Worm (Caenorhabditis elegans) whole organism, L4 larva: ENCODE measurements around the gene picc-1.
A peak's percentile ranks its signal among the peaks of the same experiment; 100 is the strongest.

ENCODE experiments used
- F10B5.3 ChIP-seq: sonication (generic microtip); optimal IDR thresholded peaks from 2 replicates; lab custom pipeline; 2016; ENCODE audit warnings: mild to moderate bottlenecking, missing genetic modification characterization, missing compliant biosample characterization
- F44E2.7 ChIP-seq: fragments of 200-800 bp; sonication (Bioruptor generic); IDR thresholded peaks from 2 replicates; pipeline ENCODE4 v2.1.2; 2022; ENCODE audit warnings: missing genetic modification characterization, missing compliant biosample characterization
- Y105C5A.15 ChIP-seq: fragments of 200-800 bp; sonication (Bioruptor generic); IDR thresholded peaks from 2 replicates; pipeline ENCODE4 v1.3.6; 2022; ENCODE audit warnings: missing genetic modification characterization, missing compliant biosample characterization
- Y48G9A.11 ChIP-seq: fragments of 200-800 bp; sonication (Bioruptor generic); IDR thresholded peaks from 2 replicates; pipeline ENCODE4 v1.3.6; 2022; ENCODE audit warnings: missing genetic modification reagents, missing genetic modification characterization, missing compliant biosample characterization
- Y5F2A.4 ChIP-seq: fragments of 200-800 bp; sonication (Bioruptor generic); optimal IDR thresholded peaks from 2 replicates; lab custom pipeline; 2018; ENCODE audit warnings: mild to moderate bottlenecking, missing genetic modification characterization, missing compliant biosample characterization
- aly-2 ChIP-seq: sonication (generic microtip); optimal IDR thresholded peaks from 2 replicates; lab custom pipeline; 2018; ENCODE audit warnings: missing biosample characterization, missing genetic modification characterization
- arid-1 ChIP-seq: fragments of 200-800 bp; sonication (Bioruptor generic); conservative IDR thresholded peaks from 2 replicates; pipeline ENCODE4 v1.3.6; 2022; ENCODE audit warnings: missing genetic modification reagents, missing genetic modification characterization, missing compliant biosample characterization
- ceh-28 ChIP-seq: fragments of 150-350 bp; optimal IDR thresholded peaks from 2 replicates; lab custom pipeline; 2014; ENCODE audit warnings: missing biosample characterization, missing genetic modification reagents, missing genetic modification characterization
- ceh-44 ChIP-seq: fragments of 200-800 bp; sonication (Bioruptor generic); IDR thresholded peaks from 2 replicates; pipeline ENCODE4 v1.3.6; 2022; ENCODE audit warnings: missing genetic modification reagents, missing genetic modification characterization, missing compliant biosample characterization
- ces-1 ChIP-seq: fragments of 150-350 bp; sonication (generic microtip); optimal IDR thresholded peaks from 4 replicates; lab custom pipeline; 2014; ENCODE audit warnings: missing biosample characterization, missing genetic modification reagents, missing genetic modification characterization
- daf-16 ChIP-seq, 3 experiments: sonication (generic microtip); optimal IDR thresholded peaks; 2 replicates each; lab custom pipeline; 2016 to 2017; ENCODE audit warnings: missing genetic modification characterization in 3 of 3, missing genetic modification reagents in 3 of 3, mild to moderate bottlenecking in 2 of 3, missing compliant biosample characterization in 2 of 3, missing biosample characterization in 1 of 3, moderate library complexity in 1 of 3
- daf-8 ChIP-seq: fragments of 200-800 bp; sonication (Bioruptor generic); IDR thresholded peaks from 2 replicates; pipeline ENCODE4 v1.3.6; 2022; ENCODE audit warnings: missing genetic modification characterization, missing compliant biosample characterization
- egl-27 ChIP-seq: sonication (generic microtip); optimal IDR thresholded peaks from 3 replicates; lab custom pipeline; 2017; ENCODE audit warnings: missing biosample characterization, missing genetic modification reagents, missing genetic modification characterization
- egl-43 ChIP-seq: fragments of 200-800 bp; sonication (Bioruptor generic); IDR thresholded peaks from 2 replicates; pipeline ENCODE4 v1.3.6; 2022; ENCODE audit warnings: missing genetic modification reagents, missing genetic modification characterization, missing compliant biosample characterization
- fkh-10 ChIP-seq: fragments of 150-350 bp; optimal IDR thresholded peaks from 2 replicates; lab custom pipeline; 2014; ENCODE audit warnings: missing biosample characterization, missing genetic modification reagents, missing genetic modification characterization
- fos-1 ChIP-seq: fragments of 150-350 bp; optimal IDR thresholded peaks from 2 replicates; lab custom pipeline; 2014; ENCODE audit warnings: missing biosample characterization, missing genetic modification characterization
- gei-8 ChIP-seq: fragments of 200-800 bp; sonication (Bioruptor generic); optimal IDR thresholded peaks from 2 replicates; lab custom pipeline; 2018; ENCODE audit warnings: mild to moderate bottlenecking, missing genetic modification characterization, missing compliant biosample characterization
- hif-1 ChIP-seq, 2 experiments: sonication (generic microtip); optimal IDR thresholded peaks; 2 replicates each; lab custom pipeline; 2016 to 2017; ENCODE audit warnings: missing compliant biosample characterization in 2 of 2, missing genetic modification characterization in 2 of 2, missing genetic modification reagents in 2 of 2, missing genotype in 2 of 2, mild to moderate bottlenecking in 1 of 2
- hlh-11 ChIP-seq: fragments of 200-800 bp; sonication (Bioruptor generic); optimal IDR thresholded peaks from 2 replicates; lab custom pipeline; 2018; ENCODE audit warnings: mild to moderate bottlenecking, missing genetic modification characterization, missing compliant biosample characterization
- lin-38 ChIP-seq: fragments of 200-800 bp; sonication (Bioruptor generic); IDR thresholded peaks from 2 replicates; pipeline ENCODE4 v1.3.6; 2022; ENCODE audit warnings: missing genetic modification reagents, missing genetic modification characterization, missing compliant biosample characterization
- lir-3 ChIP-seq: sonication (generic microtip); optimal IDR thresholded peaks from 2 replicates; lab custom pipeline; 2016; ENCODE audit warnings: mild to moderate bottlenecking, missing genetic modification characterization, missing compliant biosample characterization
- mxl-3 ChIP-seq: fragments of 200-800 bp; sonication (Bioruptor generic); optimal IDR thresholded peaks from 2 replicates; lab custom pipeline; 2018; ENCODE audit warnings: mild to moderate bottlenecking, missing genetic modification characterization, missing compliant biosample characterization
- nhr-102 ChIP-seq: sonication (generic microtip); optimal IDR thresholded peaks from 2 replicates; lab custom pipeline; 2016; ENCODE audit warnings: mild to moderate bottlenecking, missing genetic modification characterization, moderate library complexity, missing compliant biosample characterization
- nhr-42 ChIP-seq: fragments of 200-800 bp; sonication (Bioruptor generic); IDR thresholded peaks from 2 replicates; pipeline ENCODE4 v1.3.6; 2022; ENCODE audit warnings: missing genetic modification characterization, missing compliant biosample characterization
- nhr-48 ChIP-seq: sonication (generic microtip); optimal IDR thresholded peaks from 2 replicates; lab custom pipeline; 2016; ENCODE audit warnings: mild to moderate bottlenecking, missing genetic modification characterization, missing compliant biosample characterization
- nhr-6 ChIP-seq: fragments of 150-350 bp; optimal IDR thresholded peaks from 2 replicates; lab custom pipeline; 2014; ENCODE audit warnings: missing biosample characterization, missing genetic modification characterization
- nhr-76 ChIP-seq: fragments of 150-350 bp; optimal IDR thresholded peaks from 2 replicates; lab custom pipeline; 2014; ENCODE audit warnings: missing biosample characterization, missing genetic modification characterization
- nhr-77 ChIP-seq: fragments of 150-350 bp; optimal IDR thresholded peaks from 2 replicates; lab custom pipeline; 2014; ENCODE audit warnings: missing biosample characterization, missing genetic modification characterization
- pha-4 ChIP-seq, 2 experiments: fragments of 150-350 bp in 1 of 2; fragments of 200-800 bp in 1 of 2; sonication (Bioruptor generic) in 1 of 2; IDR thresholded peaks in 1 of 2; optimal IDR thresholded peaks in 1 of 2; 2 replicates each; pipeline versions ENCODE4 v1.3.6 to Lab custom; 2014 to 2022; ENCODE audit warnings: missing genetic modification characterization in 2 of 2, missing genetic modification reagents in 2 of 2, missing biosample characterization in 1 of 2, missing compliant biosample characterization in 1 of 2
- php-3 ChIP-seq: fragments of 200-800 bp; sonication (Bioruptor generic); IDR thresholded peaks from 2 replicates; pipeline ENCODE4 v1.3.6; 2022; ENCODE audit warnings: missing genetic modification reagents, missing genetic modification characterization, missing compliant biosample characterization
- pqm-1 ChIP-seq: sonication (generic microtip); optimal IDR thresholded peaks from 2 replicates; lab custom pipeline; 2017; ENCODE audit warnings: missing biosample characterization, missing genetic modification characterization
- saeg-2 ChIP-seq: fragments of 200-800 bp; sonication (Bioruptor generic); IDR thresholded peaks from 2 replicates; pipeline ENCODE4 v1.3.6; 2022; ENCODE audit warnings: missing genetic modification reagents, missing genetic modification characterization, missing compliant biosample characterization
- set-16 ChIP-seq: fragments of 200-800 bp; sonication (Bioruptor generic); IDR thresholded peaks from 2 replicates; pipeline ENCODE4 v1.3.6; 2022; ENCODE audit warnings: missing genetic modification reagents, missing genetic modification characterization, missing compliant biosample characterization
- tra-1 ChIP-seq: fragments of 200-800 bp; sonication (Bioruptor generic); IDR thresholded peaks from 2 replicates; pipeline ENCODE4 v1.3.6; 2022; ENCODE audit warnings: missing genetic modification reagents, missing genetic modification characterization, missing compliant biosample characterization
- unc-62 ChIP-seq, 3 experiments: fragments of 150-350 bp in 1 of 3; sonication (generic microtip); optimal IDR thresholded peaks in 2 of 3; peaks in 1 of 3; 1 replicate in 1 of 3; 2 replicates in 2 of 3; lab custom pipeline; 2014 to 2017; ENCODE audit warnings: missing biosample characterization in 3 of 3, missing genetic modification characterization in 3 of 3, missing genetic modification reagents in 3 of 3, missing genotype in 1 of 3
- zag-1 ChIP-seq: fragments of 150-350 bp; optimal IDR thresholded peaks from 2 replicates; lab custom pipeline; 2014; ENCODE audit warnings: missing biosample characterization, missing genetic modification characterization
- zfp-2 ChIP-seq: sonication (generic microtip); optimal IDR thresholded peaks from 2 replicates; lab custom pipeline; 2016; ENCODE audit warnings: mild to moderate bottlenecking, missing genetic modification characterization, missing compliant biosample characterization
- zip-2 ChIP-seq: fragments of 150-350 bp; optimal IDR thresholded peaks from 2 replicates; lab custom pipeline; 2014; ENCODE audit warnings: missing biosample characterization, missing genetic modification characterization
- ztf-11 ChIP-seq: fragments of 150-350 bp; optimal IDR thresholded peaks from 2 replicates; lab custom pipeline; 2014; ENCODE audit warnings: missing biosample characterization, missing genetic modification characterization
- ztf-7 ChIP-seq: fragments of 150-350 bp; optimal IDR thresholded peaks from 2 replicates; lab custom pipeline; 2014; ENCODE audit warnings: missing biosample characterization, missing genetic modification characterization

picc-1 gene

ce11 chrV:6018944-6019450 is at the start of gene picc-1 (continued):
- TF ChIP-seq F44E2.7 (GFP tag; lab: Robert Waterston, UW) (no peak), aly-2 (tag; lab: Kevin White, UChicago) (no peak), daf-8 (GFP tag; lab: Robert Waterston, UW) (no peak), saeg-2 (GFP tag; lab: Robert Waterston, UW) (no peak), zfp-2 (tag; lab: Kevin White, UChicago) (no peak), hlh-11 (tag; lab: Kevin White, UChicago) (no peak), nhr-102 (peak; percentile 69), gei-8 (GFP tag; lab: Kevin White, UChicago) (no peak), F10B5.3 (no peak), ztf-7 (tag; lab: Kevin White, UChicago) (no peak), set-16 (GFP tag; lab: Robert Waterston, UW) (no peak), php-3 (GFP tag; lab: Robert Waterston, UW) (no peak), lin-38 (GFP tag; lab: Robert Waterston, UW) (peak; percentile 63), nhr-42 (GFP tag; lab: Robert Waterston, UW) (no peak), fkh-10 (GFP tag; lab: Kevin White, UChicago) (no peak), egl-43 (peak; percentile 31; the same call in 1 of the 2 replicates), nhr-6 (tag; lab: Kevin White, UChicago) (no peak), mxl-3 (GFP tag; lab: Kevin White, UChicago) (no peak), egl-27 (tag; lab: Kevin White, UChicago) (no peak), hif-1 (tag; optimal IDR thresholded peaks at IDR 0.05; lab: Kevin White, UChicago) (no peak), zag-1 (no peak), ceh-28 (tag; lab: Kevin White, UChicago) (no peak), Y48G9A.11 (GFP tag; lab: Robert Waterston, UW) (peak; percentile 69), fos-1 (tag; lab: Kevin White, UChicago) (no peak), daf-16 (GFP tag; optimal IDR thresholded peaks at IDR 0.05; lab: Kevin White, UChicago) (no peak), daf-16 (tag; optimal IDR thresholded peaks at IDR 0.05; lab: Kevin White, UChicago) (no peak), zip-2 (tag; lab: Kevin White, UChicago) (no peak), ztf-11 (tag; lab: Kevin White, UChicago) (no peak), Y105C5A.15 (GFP tag; lab: Robert Waterston, UW) (no peak), arid-1 (GFP tag; lab: Robert Waterston, UW) (no peak; the same call in 1 of the 2 replicates), pha-4 (GFP tag; IDR thresholded peaks at IDR 0.05; lab: Robert Waterston, UW) (no peak), pha-4 (tag; optimal IDR thresholded peaks at IDR 0.05; lab: Kevin White, UChicago) (no peak), pqm-1 (tag; lab: Kevin White, UChicago) (no peak), ces-1 (GFP tag; lab: Kevin White, UChicago) (no peak), nhr-77 (tag; lab: Kevin White, UChicago) (no peak), Y5F2A.4 (no peak), nhr-48 (tag; lab: Kevin White, UChicago) (peak; percentile 47), tra-1 (GFP tag; lab: Robert Waterston, UW) (no peak), nhr-76 (tag; lab: Kevin White, UChicago) (no peak), ceh-44 (GFP tag; lab: Robert Waterston, UW) (no peak)

- TF ChIP-seq lir-3 (tag; lab: Kevin White, UChicago) (no peak), unc-62 (GFP tag; optimal IDR thresholded peaks at IDR 0.05 in 1 of 2; lab: Kevin White, UChicago) (peak in 1 of 2 experiments; percentile 91), unc-62 (tag; optimal IDR thresholded peaks at IDR 0.05; lab: Kevin White, UChicago) (no peak)
Measured at ce11 chrV:5972582-5972981, 46.2 kb upstream of the picc-1 start.
